Worm (Caenorhabditis elegans) whole organism, L4/young adult: ENCODE data around the gene srbc-66.

Source experiments
- W03F9.2 ChIP-seq: fragments of 150-350 bp; optimal IDR thresholded peaks from 2 replicates; lab custom pipeline; 2014; ENCODE audit warnings: missing biosample characterization, missing genetic modification characterization
- dao-5 ChIP-seq: sonication (generic microtip); optimal IDR thresholded peaks from 2 replicates; lab custom pipeline; 2016; ENCODE audit warnings: missing genotype, missing genetic modification characterization, moderate library complexity, missing compliant biosample characterization
- him-1 ChIP-seq: sonication (generic microtip); optimal IDR thresholded peaks from 2 replicates; lab custom pipeline; 2016; ENCODE audit warnings: missing genotype, missing genetic modification reagents, missing genetic modification characterization, missing compliant biosample characterization

DNA sequence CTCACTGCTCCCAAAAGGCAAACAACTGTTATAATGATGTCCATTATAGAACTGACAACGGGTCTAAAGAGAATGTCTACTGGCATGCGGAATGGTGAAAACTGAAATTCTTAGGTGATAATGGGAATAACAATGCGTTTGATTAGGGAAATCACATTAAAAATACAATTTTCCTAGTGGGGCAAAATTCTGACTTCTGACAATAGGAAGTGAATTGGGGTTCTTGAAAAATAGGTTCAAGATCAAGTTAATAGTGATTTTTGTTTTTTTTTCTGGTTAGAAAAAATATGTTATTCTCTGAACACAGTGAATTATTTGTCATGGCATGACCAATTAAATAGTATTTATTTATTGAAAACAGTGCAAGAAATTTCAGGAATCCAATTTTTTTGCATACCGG lies 43.6 kb upstream of the srbc-66 start, which contains the start of gene srbc-32:
- TF ChIP-seq W03F9.2, result no peak
- TF ChIP-seq him-1, result no peak
- no peak for TF ChIP-seq dao-5 (tag; lab: Kevin White, UChicago)
